Fruit fly (Drosophila melanogaster) whole organism, embryonic: ENCODE data around the gene Non3.
A peak's percentile ranks its signal among the peaks of the same experiment; 100 is the strongest.

Experiments
- Asciz ChIP-seq: fragments of 200-800 bp; sonication (Bioruptor generic); optimal IDR thresholded peaks from 2 replicates; lab custom pipeline; 2017; ENCODE audit warnings: missing biosample characterization, mild to moderate bottlenecking, missing genetic modification characterization, missing genetic modification reagents
- Bdp1 ChIP-seq: fragments of 200-800 bp; sonication (Bioruptor generic); optimal IDR thresholded peaks from 3 replicates; lab custom pipeline; 2016; ENCODE audit warnings: missing biosample characterization, missing genetic modification characterization
- BtbVII ChIP-seq: fragments of 200-800 bp; sonication (Bioruptor generic); optimal IDR thresholded peaks from 3 replicates; lab custom pipeline; 2017; ENCODE audit warnings: missing biosample characterization, mild to moderate bottlenecking, missing genetic modification characterization
- CG10321 ChIP-seq: fragments of 200-800 bp; sonication (Bioruptor generic); IDR thresholded peaks from 2 replicates; pipeline ENCODE4 v1.3.6; 2022; ENCODE audit warnings: missing biosample characterization, missing genetic modification characterization
- CG10543 ChIP-seq: fragments of 200-800 bp; sonication (Bioruptor generic); optimal IDR thresholded peaks from 3 replicates; lab custom pipeline; 2017; ENCODE audit warnings: missing biosample characterization, mild to moderate bottlenecking, missing genetic modification characterization, moderate library complexity
- CG11560 ChIP-seq: fragments of 200-800 bp; sonication (Bioruptor generic); IDR thresholded peaks from 3 replicates; pipeline ENCODE4 v1.3.6; 2022; ENCODE audit warnings: missing biosample characterization, missing genetic modification characterization
- CG17361 ChIP-seq: fragments of 200-800 bp; sonication (Bioruptor generic); IDR thresholded peaks from 3 replicates; pipeline ENCODE4 v1.3.6; 2022; ENCODE audit warnings: missing biosample characterization, missing genetic modification characterization
- CG18476 ChIP-seq: fragments of 200-800 bp; sonication (Bioruptor generic); optimal IDR thresholded peaks from 2 replicates; lab custom pipeline; 2016; ENCODE audit warnings: missing biosample characterization, mild to moderate bottlenecking, missing genetic modification characterization
- CG18764 ChIP-seq: fragments of 200-800 bp; sonication (Bioruptor generic); optimal IDR thresholded peaks from 3 replicates; lab custom pipeline; 2016; ENCODE audit warnings: missing biosample characterization, missing genetic modification characterization
- CG32532 ChIP-seq: fragments of 200-800 bp; sonication (Bioruptor generic); IDR thresholded peaks from 2 replicates; pipeline ENCODE4 v1.3.6; 2022; ENCODE audit warnings: missing biosample characterization, missing genetic modification characterization
- CG4282 ChIP-seq: fragments of 200-800 bp; sonication (Bioruptor generic); optimal IDR thresholded peaks from 2 replicates; lab custom pipeline; 2016; ENCODE audit warnings: missing biosample characterization, missing genetic modification characterization
- CG4707 ChIP-seq: fragments of 200-800 bp; sonication (Bioruptor generic); optimal IDR thresholded peaks from 2 replicates; lab custom pipeline; 2018; ENCODE audit warnings: missing biosample characterization, mild to moderate bottlenecking, missing genetic modification characterization, moderate library complexity
- CG5245 ChIP-seq: fragments of 200-800 bp; sonication (Bioruptor generic); optimal IDR thresholded peaks from 3 replicates; lab custom pipeline; 2016; ENCODE audit warnings: missing biosample characterization, missing genetic modification characterization
- CG6683 ChIP-seq: fragments of 200-800 bp; sonication (Bioruptor generic); optimal IDR thresholded peaks from 2 replicates; lab custom pipeline; 2017; ENCODE audit warnings: missing biosample characterization, mild to moderate bottlenecking, missing genetic modification characterization, missing genetic modification reagents
- CG6689 ChIP-seq: fragments of 200-800 bp; sonication (Bioruptor generic); IDR thresholded peaks from 2 replicates; pipeline ENCODE4 v1.3.6; 2022; ENCODE audit warnings: missing biosample characterization, missing genetic modification characterization
- CG6765 ChIP-seq: fragments of 200-800 bp; sonication (Bioruptor generic); optimal IDR thresholded peaks from 3 replicates; lab custom pipeline; 2017; ENCODE audit warnings: missing biosample characterization, mild to moderate bottlenecking, missing genetic modification characterization
- CG7372 ChIP-seq: fragments of 200-800 bp; sonication (Bioruptor generic); IDR thresholded peaks from 2 replicates; pipeline ENCODE4 v1.3.6; 2022; ENCODE audit warnings: missing biosample characterization, missing genetic modification characterization
- CG7786 ChIP-seq: fragments of 200-800 bp; sonication (Bioruptor generic); optimal IDR thresholded peaks from 2 replicates; lab custom pipeline; 2016; ENCODE audit warnings: missing biosample characterization, missing genetic modification characterization
- D19B ChIP-seq: fragments of 200-800 bp; sonication (Bioruptor generic); optimal IDR thresholded peaks from 2 replicates; lab custom pipeline; 2017; ENCODE audit warnings: missing biosample characterization, mild to moderate bottlenecking, missing genetic modification characterization
- Dbx ChIP-seq: fragments of 200-800 bp; sonication (Bioruptor generic); IDR thresholded peaks from 3 replicates; pipeline ENCODE4 v1.3.6; 2022; ENCODE audit warnings: missing biosample characterization, missing genetic modification characterization
- Dll ChIP-seq: fragments of 200-800 bp; sonication (Bioruptor generic); IDR thresholded peaks from 4 replicates; pipeline ENCODE4 v1.3.6; 2022; ENCODE audit warnings: missing biosample characterization, missing genetic modification characterization; ENCODE audit not compliant: partially characterized antibody
- Doc2 ChIP-seq: fragments of 200-800 bp; sonication (Bioruptor generic); IDR thresholded peaks from 2 replicates; pipeline ENCODE4 v1.3.6; 2022; ENCODE audit warnings: missing biosample characterization, missing genetic modification characterization
- E2f1 ChIP-seq: fragments of 200-800 bp; sonication (Bioruptor generic); IDR thresholded peaks from 2 replicates; pipeline ENCODE4 v1.3.6; 2022; ENCODE audit warnings: missing biosample characterization, missing genetic modification characterization
- Fer3 ChIP-seq: fragments of 200-800 bp; sonication (Bioruptor generic); optimal IDR thresholded peaks from 2 replicates; lab custom pipeline; 2018; ENCODE audit warnings: missing biosample characterization, mild to moderate bottlenecking, missing genetic modification characterization, moderate library complexity
- HHEX ChIP-seq: fragments of 200-800 bp; sonication (Bioruptor generic); optimal IDR thresholded peaks from 3 replicates; lab custom pipeline; 2017; ENCODE audit warnings: missing biosample characterization, mild to moderate bottlenecking, missing genetic modification characterization, missing genetic modification reagents
- Hr3 ChIP-seq: fragments of 200-800 bp; sonication (Bioruptor generic); optimal IDR thresholded peaks from 3 replicates; lab custom pipeline; 2016; ENCODE audit warnings: missing biosample characterization, missing genetic modification characterization
- Med ChIP-seq: fragments of 200-800 bp; sonication (Bioruptor generic); peaks from one replicate; lab custom pipeline; 2016; ENCODE audit warnings: missing biosample characterization, missing genetic modification characterization, mild to moderate bottlenecking, inconsistent platforms, moderate library complexity
- Opbp ChIP-seq: fragments of 200-800 bp; sonication (Bioruptor generic); IDR thresholded peaks from 3 replicates; pipeline ENCODE4 v1.3.6; 2022; ENCODE audit warnings: missing biosample characterization, missing genetic modification characterization; ENCODE audit not compliant: partially characterized antibody
- Rx ChIP-seq: fragments of 200-800 bp; sonication (Bioruptor generic); IDR thresholded peaks from 2 replicates; pipeline ENCODE4 v1.3.6; 2022; ENCODE audit warnings: missing biosample characterization, missing genetic modification characterization
- Side ChIP-seq: fragments of 200-800 bp; sonication (Bioruptor generic); optimal IDR thresholded peaks from 2 replicates; lab custom pipeline; 2016; ENCODE audit warnings: missing biosample characterization, missing genetic modification characterization
- Spps ChIP-seq: fragments of 200-800 bp; sonication (Bioruptor generic); optimal IDR thresholded peaks from 2 replicates; lab custom pipeline; 2018; ENCODE audit warnings: missing biosample characterization, mild to moderate bottlenecking, missing genetic modification characterization
- Trl ChIP-seq, 3 experiments: fragments of >200 bp in 2 of 3; fragments of 200-800 bp in 1 of 3; sonication (Bioruptor generic) in 1 of 3; optimal IDR thresholded peaks; 2 replicates in 1 of 3; 3 replicates in 2 of 3; lab custom pipeline; 2016 to 2017; ENCODE audit warnings: missing biosample characterization in 1 of 3, missing genetic modification characterization in 1 of 3
- Vsx1 ChIP-seq: fragments of 200-800 bp; sonication (Bioruptor generic); optimal IDR thresholded peaks from 2 replicates; lab custom pipeline; 2017; ENCODE audit warnings: missing biosample characterization, mild to moderate bottlenecking, missing genetic modification characterization, missing genetic modification reagents
- Xrp1 ChIP-seq: fragments of 200-800 bp; sonication (Bioruptor generic); IDR thresholded peaks from 2 replicates; pipeline ENCODE4 v1.3.6; 2022; ENCODE audit warnings: missing biosample characterization, missing genetic modification characterization
- ash1 ChIP-seq: fragments of 200-800 bp; sonication (Bioruptor generic); optimal IDR thresholded peaks from 2 replicates; lab custom pipeline; 2018; ENCODE audit warnings: missing biosample characterization, mild to moderate bottlenecking, missing genetic modification characterization
- caup ChIP-seq: fragments of 200-800 bp; sonication (Bioruptor generic); optimal IDR thresholded peaks from 3 replicates; lab custom pipeline; 2017; ENCODE audit warnings: missing biosample characterization, mild to moderate bottlenecking, missing genetic modification characterization, moderate library complexity; ENCODE audit not compliant: severe bottlenecking
- chif ChIP-seq, 2 experiments: fragments of 200-800 bp; sonication (Bioruptor generic); optimal IDR thresholded peaks; 3 replicates each; lab custom pipeline; 2016; ENCODE audit warnings: missing biosample characterization in 2 of 2, missing genetic modification characterization in 2 of 2
- danr ChIP-seq: fragments of 200-800 bp; sonication (Bioruptor generic); IDR thresholded peaks from 2 replicates; pipeline ENCODE4 v1.3.6; 2022; ENCODE audit warnings: missing biosample characterization, missing genetic modification characterization
- disco-r ChIP-seq: fragments of 200-800 bp; sonication (Bioruptor generic); optimal IDR thresholded peaks from 2 replicates; lab custom pipeline; 2016; ENCODE audit warnings: missing biosample characterization, missing genetic modification characterization
- gcm2 ChIP-seq: fragments of 200-800 bp; sonication (Bioruptor generic); optimal IDR thresholded peaks from 2 replicates; lab custom pipeline; 2016; ENCODE audit warnings: missing biosample characterization, missing genetic modification characterization
- gsb-n ChIP-seq: fragments of 200-800 bp; sonication (Bioruptor generic); optimal IDR thresholded peaks from 3 replicates; lab custom pipeline; 2018; ENCODE audit warnings: missing biosample characterization, mild to moderate bottlenecking, missing genetic modification characterization
- lov ChIP-seq, 2 experiments: fragments of 200-800 bp in 1 of 2; fragments of >200 bp in 1 of 2; sonication (Bioruptor generic) in 1 of 2; IDR thresholded peaks in 1 of 2; optimal IDR thresholded peaks in 1 of 2; 2 replicates in 1 of 2; 3 replicates in 1 of 2; pipeline versions ENCODE4 v1.3.6 to Lab custom; 2017 to 2022; ENCODE audit warnings: missing biosample characterization in 1 of 2, missing genetic modification characterization in 1 of 2
- maf-S ChIP-seq: fragments of 200-800 bp; sonication (Bioruptor generic); optimal IDR thresholded peaks from 2 replicates; lab custom pipeline; 2016; ENCODE audit warnings: missing biosample characterization, missing genetic modification characterization
- onecut ChIP-seq: fragments of 200-800 bp; sonication (Bioruptor generic); IDR thresholded peaks from 2 replicates; pipeline ENCODE4 v1.3.6; 2022; ENCODE audit warnings: missing biosample characterization, missing genetic modification characterization
- pzg ChIP-seq: fragments of 200-800 bp; sonication (Bioruptor generic); optimal IDR thresholded peaks from 3 replicates; lab custom pipeline; 2018; ENCODE audit warnings: missing biosample characterization, mild to moderate bottlenecking, missing genetic modification characterization, moderate library complexity
- slbo ChIP-seq: fragments of 200-800 bp; sonication (Bioruptor generic); IDR thresholded peaks from 2 replicates; pipeline ENCODE4 v1.3.6; 2022; ENCODE audit warnings: missing biosample characterization, missing genetic modification characterization
- slp2 ChIP-seq: fragments of 200-800 bp; sonication (Bioruptor generic); optimal IDR thresholded peaks from 2 replicates; lab custom pipeline; 2016; ENCODE audit warnings: missing biosample characterization, missing genetic modification characterization
- stc ChIP-seq: fragments of 200-800 bp; sonication (Bioruptor generic); IDR thresholded peaks from 2 replicates; pipeline ENCODE4 v1.3.6; 2022; ENCODE audit warnings: missing biosample characterization, missing genetic modification characterization
- wek ChIP-seq: fragments of 200-800 bp; sonication (Bioruptor generic); optimal IDR thresholded peaks from 3 replicates; lab custom pipeline; 2018; ENCODE audit warnings: missing biosample characterization, mild to moderate bottlenecking, missing genetic modification characterization, moderate library complexity
- zen ChIP-seq: fragments of 200-800 bp; sonication (Bioruptor generic); optimal IDR thresholded peaks from 3 replicates; lab custom pipeline; 2018; ENCODE audit warnings: missing biosample characterization, mild to moderate bottlenecking, missing genetic modification characterization, moderate library complexity

Gene Non3

dm6 chr3R:18198518-18199118 lies 24.9 kb upstream of the Non3 start (continued):
- peak; percentile 93 for TF ChIP-seq Med
- TF ChIP-seq CG10321, result no peak
- TF ChIP-seq CG7372 (GFP tag; lab: Robert Waterston, UW), result no peak
- TF ChIP-seq stc (GFP tag; lab: Robert Waterston, UW), result no peak
- TF ChIP-seq zen, result peak; percentile 47
- TF ChIP-seq chif (GFP tag; optimal IDR thresholded peaks at IDR 0.05; lab: Kevin White, UChicago), result no peak
- TF ChIP-seq CG6689, result no peak
- TF ChIP-seq gsb-n (tag; lab: Kevin White, UChicago), result no peak
- TF ChIP-seq Dbx, result no peak
- peak; percentile 82 for TF ChIP-seq wek (GFP tag; lab: Kevin White, UChicago)
- no peak for TF ChIP-seq Xrp1 (GFP tag; lab: Robert Waterston, UW)
- TF ChIP-seq gcm2 (GFP tag; lab: Kevin White, UChicago), result no peak
- peak; percentile 75 for TF ChIP-seq Asciz (GFP tag; lab: Kevin White, UChicago)
- no peak for TF ChIP-seq Hr3
- TF ChIP-seq CG11560 (tag; lab: Robert Waterston, UW), result no peak
- no peak for TF ChIP-seq CG32532 (GFP tag; lab: Robert Waterston, UW)
- TF ChIP-seq CG18476 (GFP tag; lab: Kevin White, UChicago), result peak; percentile 39
- TF ChIP-seq maf-S (GFP tag; lab: Kevin White, UChicago), result peak; percentile 3
- peak; percentile 51 for TF ChIP-seq caup (GFP tag; lab: Kevin White, UChicago)
- no peak for TF ChIP-seq pzg
- peak; percentile 36 for TF ChIP-seq Vsx1 (GFP tag; lab: Kevin White, UChicago)
- peak; percentile 31 for TF ChIP-seq disco-r (GFP tag; lab: Kevin White, UChicago)
- no peak for TF ChIP-seq D19B (GFP tag; lab: Kevin White, UChicago)
- TF ChIP-seq slbo (GFP tag; lab: Robert Waterston, UW), result no peak
- peak; percentile 50 for TF ChIP-seq Fer3 (tag; lab: Kevin White, UChicago)
- peak; percentile 41 for TF ChIP-seq CG18764 (GFP tag; lab: Kevin White, UChicago)
- peak; percentile 99 to 100 for TF ChIP-seq Trl (optimal IDR thresholded peaks at IDR 0.05; lab: Kevin White, UChicago)
- peak; percentile 85 for TF ChIP-seq Trl (GFP tag; optimal IDR thresholded peaks at IDR 0.05; lab: Kevin White, UChicago)
- TF ChIP-seq CG4282 (GFP tag; lab: Kevin White, UChicago), result no peak
- peak; percentile 62 for TF ChIP-seq CG6683 (GFP tag; lab: Kevin White, UChicago)
- peak; percentile 57 for TF ChIP-seq CG4707 (GFP tag; lab: Kevin White, UChicago)
- TF ChIP-seq HHEX (GFP tag; lab: Kevin White, UChicago), result peak; percentile 7
- peak; percentile 94 for TF ChIP-seq onecut (GFP tag; lab: Robert Waterston, UW)
- TF ChIP-seq CG17361, result no peak
- peak; percentile 48 for TF ChIP-seq CG10543 (GFP tag; lab: Kevin White, UChicago)
- no peak for TF ChIP-seq danr (GFP tag; lab: Robert Waterston, UW)
- no peak for TF ChIP-seq ash1 (GFP tag; lab: Kevin White, UChicago)
- TF ChIP-seq Dll, result no peak
- TF ChIP-seq Side (GFP tag; lab: Kevin White, UChicago), result peak; percentile 22
- TF ChIP-seq slp2, result peak; percentile 30
- TF ChIP-seq CG7786 (GFP tag; lab: Kevin White, UChicago), result no peak
- peak; percentile 21 for TF ChIP-seq CG6765 (GFP tag; lab: Kevin White, UChicago)
- TF ChIP-seq E2f1 (GFP tag; lab: Robert Waterston, UW), result no peak
- TF ChIP-seq Rx (GFP tag; lab: Robert Waterston, UW), result no peak
- peak; percentile 30 for TF ChIP-seq Spps (tag; lab: Kevin White, UChicago)
- TF ChIP-seq BtbVII, result peak; percentile 70
- TF ChIP-seq CG5245, result no peak
- no peak for TF ChIP-seq Doc2 (GFP tag; lab: Robert Waterston, UW)
- TF ChIP-seq Bdp1 (GFP tag; lab: Kevin White, UChicago), result peak; percentile 37
- no peak for TF ChIP-seq lov (optimal IDR thresholded peaks at IDR 0.05; lab: Kevin White, UChicago)
- no peak for TF ChIP-seq lov (GFP tag; IDR thresholded peaks at IDR 0.05; lab: Robert Waterston, UW)
- TF ChIP-seq Opbp (GFP tag; lab: Robert Waterston, UW), result no peak
